Fruit fly (Drosophila melanogaster) whole organism, embryonic: ENCODE data around the gene CG6567.

Experiments used
- Antp ChIP-seq: fragments of 200-800 bp; sonication (Bioruptor generic); optimal IDR thresholded peaks from 3 replicates; lab custom pipeline; 2016; ENCODE audit warnings: missing biosample characterization, missing genetic modification characterization
- Bgb ChIP-seq: fragments of 200-800 bp; sonication (Bioruptor generic); IDR thresholded peaks from 2 replicates; pipeline ENCODE4 v1.3.6; 2022; ENCODE audit warnings: missing biosample characterization, missing genetic modification characterization; ENCODE audit not compliant: partially characterized antibody
- Blimp-1 ChIP-seq: fragments of 200-800 bp; sonication (Bioruptor generic); optimal IDR thresholded peaks from 3 replicates; lab custom pipeline; 2018; ENCODE audit warnings: missing biosample characterization, missing genetic modification characterization, mild to moderate bottlenecking, moderate library complexity, missing genetic modification reagents
- CG10366 ChIP-seq: fragments of 200-800 bp; sonication (Bioruptor generic); IDR thresholded peaks from 2 replicates; pipeline ENCODE4 v1.3.6; 2022; ENCODE audit warnings: missing biosample characterization, missing genetic modification characterization
- CG13296 ChIP-seq: fragments of 200-800 bp; sonication (Bioruptor generic); optimal IDR thresholded peaks from 3 replicates; lab custom pipeline; 2018; ENCODE audit warnings: missing biosample characterization, mild to moderate bottlenecking, missing genetic modification characterization
- CG13624 ChIP-seq: fragments of 200-800 bp; sonication (Bioruptor generic); optimal IDR thresholded peaks from 2 replicates; lab custom pipeline; 2016; ENCODE audit warnings: missing biosample characterization, missing genetic modification characterization
- CG13894 ChIP-seq: fragments of 200-800 bp; sonication (Bioruptor generic); optimal IDR thresholded peaks from 3 replicates; lab custom pipeline; 2018; ENCODE audit warnings: missing biosample characterization, mild to moderate bottlenecking, missing genetic modification characterization, moderate library complexity
- CG14860 ChIP-seq: fragments of 200-800 bp; sonication (Bioruptor generic); IDR thresholded peaks from 3 replicates; pipeline ENCODE4 v1.3.6; 2022; ENCODE audit warnings: missing biosample characterization, missing genetic modification characterization; ENCODE audit not compliant: partially characterized antibody
- CG15696 ChIP-seq: fragments of 200-800 bp; sonication (Bioruptor generic); optimal IDR thresholded peaks from 2 replicates; lab custom pipeline; 2019; ENCODE audit warnings: missing biosample characterization, mild to moderate bottlenecking, missing genetic modification characterization, moderate library complexity
- CG17568 ChIP-seq: fragments of 200-800 bp; sonication (Bioruptor generic); optimal IDR thresholded peaks from 2 replicates; lab custom pipeline; 2018; ENCODE audit warnings: missing biosample characterization, mild to moderate bottlenecking, missing genetic modification characterization, moderate library complexity
- CG2199 ChIP-seq: fragments of 200-800 bp; sonication (Bioruptor generic); IDR thresholded peaks from 3 replicates; pipeline ENCODE4 v1.3.6; 2022; ENCODE audit warnings: missing biosample characterization, missing genetic modification characterization
- CG34224 ChIP-seq: fragments of 200-800 bp; sonication (Bioruptor generic); IDR thresholded peaks from 3 replicates; pipeline ENCODE4 v1.3.6; 2022; ENCODE audit warnings: missing biosample characterization, missing genetic modification characterization; ENCODE audit not compliant: partially characterized antibody
- CG3726 ChIP-seq: fragments of 200-800 bp; sonication (Bioruptor generic); IDR thresholded peaks from 3 replicates; pipeline ENCODE4, ENCODE4 v1.3.6; 2022; ENCODE audit warnings: missing biosample characterization, missing genetic modification characterization
- CG3847 ChIP-seq: fragments of 200-800 bp; sonication (Bioruptor generic); IDR thresholded peaks from 2 replicates; pipeline ENCODE4 v1.3.6; 2022; ENCODE audit warnings: missing biosample characterization, missing genetic modification characterization
- CG42726 ChIP-seq: fragments of 200-800 bp; sonication (Bioruptor generic); IDR thresholded peaks from 2 replicates; pipeline ENCODE4 v1.3.6; 2022; ENCODE audit warnings: missing biosample characterization, missing genetic modification characterization; ENCODE audit not compliant: partially characterized antibody
- CG4282 ChIP-seq: fragments of 200-800 bp; sonication (Bioruptor generic); optimal IDR thresholded peaks from 2 replicates; lab custom pipeline; 2016; ENCODE audit warnings: missing biosample characterization, missing genetic modification characterization
- CG4854 ChIP-seq: fragments of 200-800 bp; sonication (Bioruptor generic); optimal IDR thresholded peaks from 2 replicates; lab custom pipeline; 2016; ENCODE audit warnings: missing biosample characterization, missing genetic modification characterization, inconsistent platforms
- CG6791 ChIP-seq: fragments of 200-800 bp; sonication (Bioruptor generic); IDR thresholded peaks from 3 replicates; pipeline ENCODE4 v1.3.6; 2022; ENCODE audit warnings: missing biosample characterization, missing genetic modification characterization; ENCODE audit not compliant: partially characterized antibody
- CG7745 ChIP-seq: fragments of 200-800 bp; sonication (Bioruptor generic); optimal IDR thresholded peaks from 2 replicates; lab custom pipeline; 2018; ENCODE audit warnings: missing biosample characterization, mild to moderate bottlenecking, missing genetic modification characterization, moderate library complexity
- D ChIP-seq, 2 experiments: fragments of 200-800 bp in 1 of 2; fragments of >200 bp in 1 of 2; sonication (Bioruptor generic) in 1 of 2; optimal IDR thresholded peaks; 2 replicates in 1 of 2; 3 replicates in 1 of 2; lab custom pipeline; 2017; ENCODE audit warnings: mild to moderate bottlenecking in 1 of 2, missing biosample characterization in 1 of 2, missing genetic modification characterization in 1 of 2, missing genetic modification reagents in 1 of 2
- Dad ChIP-seq: fragments of 200-800 bp; sonication (Bioruptor generic); optimal IDR thresholded peaks from 3 replicates; lab custom pipeline; 2016; ENCODE audit warnings: missing biosample characterization, missing genetic modification characterization
- Ets97D ChIP-seq: fragments of 200-800 bp; sonication (Bioruptor generic); optimal IDR thresholded peaks from 3 replicates; lab custom pipeline; 2016; ENCODE audit warnings: missing biosample characterization, missing genetic modification characterization
- Fer3 ChIP-seq: fragments of 200-800 bp; sonication (Bioruptor generic); optimal IDR thresholded peaks from 2 replicates; lab custom pipeline; 2018; ENCODE audit warnings: missing biosample characterization, mild to moderate bottlenecking, missing genetic modification characterization, moderate library complexity
- Lim3 ChIP-seq: fragments of 200-800 bp; sonication (Bioruptor generic); IDR thresholded peaks from 2 replicates; pipeline ENCODE4 v1.3.6; 2022; ENCODE audit warnings: missing biosample characterization, missing genetic modification characterization
- Max ChIP-seq: fragments of 200-800 bp; sonication (Bioruptor generic); optimal IDR thresholded peaks from 2 replicates; lab custom pipeline; 2016; ENCODE audit warnings: missing biosample characterization, mild to moderate bottlenecking, missing genetic modification characterization
- Med ChIP-seq: fragments of 200-800 bp; sonication (Bioruptor generic); peaks from one replicate; lab custom pipeline; 2016; ENCODE audit warnings: missing biosample characterization, missing genetic modification characterization, mild to moderate bottlenecking, inconsistent platforms, moderate library complexity
- Mrtf ChIP-seq: fragments of 200-800 bp; sonication (Bioruptor generic); IDR thresholded peaks from 3 replicates; pipeline ENCODE4 v1.3.6; 2022; ENCODE audit warnings: missing biosample characterization, missing genetic modification characterization
- NC2α ChIP-seq: fragments of 200-800 bp; sonication (Bioruptor generic); optimal IDR thresholded peaks from 2 replicates; lab custom pipeline; 2016; ENCODE audit warnings: missing biosample characterization, missing genetic modification characterization
- corto ChIP-seq: fragments of 200-800 bp; sonication (Bioruptor generic); optimal IDR thresholded peaks from 2 replicates; lab custom pipeline; 2016; ENCODE audit warnings: missing biosample characterization, mild to moderate bottlenecking, missing genetic modification characterization, moderate library complexity
- ems ChIP-seq: fragments of 200-800 bp; sonication (Bioruptor generic); optimal IDR thresholded peaks from 3 replicates; lab custom pipeline; 2016; ENCODE audit warnings: missing biosample characterization, missing genetic modification characterization
- esg ChIP-seq: fragments of 200-800 bp; sonication (Bioruptor generic); conservative IDR thresholded peaks from 2 replicates; pipeline ENCODE4 v1.3.6; 2022; ENCODE audit warnings: missing biosample characterization, missing genetic modification characterization
- eve ChIP-seq, 2 experiments: fragments of >200 bp; optimal IDR thresholded peaks; 2 replicates each; lab custom pipeline; 2017; ENCODE audit warnings: missing biosample characterization in 2 of 2, missing genetic modification characterization in 2 of 2
- fd64A ChIP-seq: fragments of 200-800 bp; sonication (Bioruptor generic); optimal IDR thresholded peaks from 3 replicates; lab custom pipeline; 2018; ENCODE audit warnings: missing biosample characterization, mild to moderate bottlenecking, missing genetic modification characterization
- hbn ChIP-seq: fragments of 200-800 bp; sonication (Bioruptor generic); IDR thresholded peaks from 2 replicates; pipeline ENCODE4 v1.3.6; 2022; ENCODE audit warnings: missing biosample characterization, missing genetic modification characterization; ENCODE audit not compliant: partially characterized antibody
- hth ChIP-seq: fragments of >200 bp; optimal IDR thresholded peaks from 2 replicates; lab custom pipeline; 2017; ENCODE audit warnings: inconsistent platforms
- kni ChIP-seq: fragments of 200-800 bp; sonication (Bioruptor generic); optimal IDR thresholded peaks from 3 replicates; lab custom pipeline; 2017; ENCODE audit warnings: mild to moderate bottlenecking, missing biosample characterization, missing genetic modification reagents, missing genetic modification characterization
- nerfin-1 ChIP-seq: fragments of 200-800 bp; sonication (Bioruptor generic); optimal IDR thresholded peaks from 3 replicates; lab custom pipeline; 2019; ENCODE audit warnings: missing biosample characterization, mild to moderate bottlenecking, missing genetic modification characterization, moderate library complexity
- pzg ChIP-seq: fragments of 200-800 bp; sonication (Bioruptor generic); optimal IDR thresholded peaks from 3 replicates; lab custom pipeline; 2018; ENCODE audit warnings: missing biosample characterization, mild to moderate bottlenecking, missing genetic modification characterization, moderate library complexity
- sd ChIP-seq: fragments of 200-800 bp; sonication (Bioruptor generic); optimal IDR thresholded peaks from 3 replicates; lab custom pipeline; 2018; ENCODE audit warnings: missing biosample characterization, mild to moderate bottlenecking, missing genetic modification characterization, moderate library complexity
- sima ChIP-seq: fragments of 200-800 bp; sonication (Bioruptor generic); optimal IDR thresholded peaks from 2 replicates; lab custom pipeline; 2016; ENCODE audit warnings: missing biosample characterization, missing genetic modification characterization
- so ChIP-seq: fragments of 200-800 bp; sonication (Bioruptor generic); IDR thresholded peaks from 3 replicates; pipeline ENCODE4 v1.3.6; 2022; ENCODE audit warnings: missing biosample characterization, missing genetic modification characterization
- tll ChIP-seq, 2 experiments: fragments of 200-800 bp in 1 of 2; fragments of >200 bp in 1 of 2; sonication (Bioruptor generic) in 1 of 2; optimal IDR thresholded peaks; 2 replicates each; lab custom pipeline; 2017 to 2019; ENCODE audit warnings: missing biosample characterization in 2 of 2, missing genetic modification characterization in 2 of 2, mild to moderate bottlenecking in 1 of 2, moderate library complexity in 1 of 2
- ttk ChIP-seq: fragments of 200-800 bp; sonication (Bioruptor generic); IDR thresholded peaks from 2 replicates; pipeline ENCODE4 v2.1.2; 2022; ENCODE audit warnings: missing biosample characterization, missing genetic modification characterization
- unc-4 ChIP-seq: fragments of 200-800 bp; sonication (Bioruptor generic); IDR thresholded peaks from 2 replicates; pipeline ENCODE4 v1.3.6; 2022; ENCODE audit warnings: missing biosample characterization, missing genetic modification characterization; ENCODE audit not compliant: partially characterized antibody
- vfl ChIP-seq: fragments of 200-800 bp; sonication (Bioruptor generic); optimal IDR thresholded peaks from 2 replicates; lab custom pipeline; 2016; ENCODE audit warnings: missing biosample characterization, missing genetic modification characterization
- z ChIP-seq: fragments of 200-800 bp; sonication (Bioruptor generic); IDR thresholded peaks from 3 replicates; pipeline ENCODE4 v1.3.6; 2022; ENCODE audit warnings: missing biosample characterization, missing genetic modification characterization

CG6567 gene

dm6 chr3R:10852232-10852774 is 1.9 kb downstream of the CG6567 start, which contains the start of gene CG4565 (continued):
- TF ChIP-seq Bgb (GFP tag; lab: Robert Waterston, UW): peak; percentile 29; the same call in 1 of the 2 replicates
- TF ChIP-seq eve (GFP tag; optimal IDR thresholded peaks at IDR 0.05; lab: Kevin White, UChicago): no peak
- no peak for TF ChIP-seq corto (GFP tag; lab: Kevin White, UChicago)
- no peak for TF ChIP-seq so (GFP tag; lab: Robert Waterston, UW)
- no peak for TF ChIP-seq CG7745 (tag; lab: Kevin White, UChicago)
- TF ChIP-seq CG17568 (GFP tag; lab: Kevin White, UChicago): no peak
- no peak for TF ChIP-seq sima (GFP tag; lab: Kevin White, UChicago)
- TF ChIP-seq CG34224: peak; percentile 51; the same call in 1 of the 3 replicates
- TF ChIP-seq Med: peak; percentile 74
- TF ChIP-seq esg (GFP tag; lab: Robert Waterston, UW): no peak
- no peak for TF ChIP-seq ems (GFP tag; lab: Kevin White, UChicago)
- TF ChIP-seq CG42726 (GFP tag; lab: Robert Waterston, UW): 0 out of 2 replicates have a peak, but pooled peaks have one; percentile 29
- peak; percentile 45 for TF ChIP-seq pzg (GFP tag; lab: Kevin White, UChicago)
- peak; percentile 27 for TF ChIP-seq CG13296
- TF ChIP-seq Ets97D (GFP tag; lab: Kevin White, UChicago): peak; percentile 43
- TF ChIP-seq CG4282: no peak
- peak; percentile 49 for TF ChIP-seq kni (GFP tag; lab: Kevin White, UChicago)
- no peak for TF ChIP-seq tll (GFP tag; optimal IDR thresholded peaks at IDR 0.05; lab: Kevin White, UChicago)
- no peak for TF ChIP-seq CG3847 (GFP tag; lab: Robert Waterston, UW)
- no peak for TF ChIP-seq D (optimal IDR thresholded peaks at IDR 0.05; lab: Kevin White, UChicago)
- no peak for TF ChIP-seq D (GFP tag; optimal IDR thresholded peaks at IDR 0.05; lab: Kevin White, UChicago)
- no peak for TF ChIP-seq Antp (GFP tag; lab: Kevin White, UChicago)
- TF ChIP-seq hth: no peak

- TF ChIP-seq Blimp-1 (GFP tag; lab: Kevin White, UChicago) (no peak), Mrtf (no peak), Dad (GFP tag; lab: Kevin White, UChicago) (no peak), CG4854 (GFP tag; lab: Kevin White, UChicago) (no peak), CG6791 (no peak), ttk (no peak), CG13894 (peak; percentile 76), Fer3 (tag; lab: Kevin White, UChicago) (no peak), CG15696 (tag; lab: Kevin White, UChicago) (no peak), Max (no peak), NC2α (GFP tag; lab: Kevin White, UChicago) (no peak), Med (peak; percentile 77), CG3726 (no peak), Lim3 (GFP tag; lab: Robert Waterston, UW) (no peak), nerfin-1 (tag; lab: Kevin White, UChicago) (peak; percentile 65), fd64A (no peak), Ets97D (GFP tag; lab: Kevin White, UChicago) (no peak), CG14860 (GFP tag; lab: Robert Waterston, UW) (no peak), z (GFP tag; lab: Robert Waterston, UW) (no peak), hbn (GFP tag; lab: Robert Waterston, UW) (no peak), CG2199 (GFP tag; lab: Robert Waterston, UW) (peak; percentile 67; the same call in 1 of the 3 replicates), unc-4 (GFP tag; lab: Robert Waterston, UW) (no peak), CG13624 (GFP tag; lab: Kevin White, UChicago) (peak; percentile 5), CG10366 (GFP tag; lab: Robert Waterston, UW) (no peak), sd (tag; lab: Kevin White, UChicago) (peak; percentile 46), vfl (no peak)
Measured at dm6 chr3R:10850636-10851035, 3.6 kb downstream of the CG6567 start.
